Worm (Caenorhabditis elegans): ENCODE results near the gene skpo-2.

DNA sequence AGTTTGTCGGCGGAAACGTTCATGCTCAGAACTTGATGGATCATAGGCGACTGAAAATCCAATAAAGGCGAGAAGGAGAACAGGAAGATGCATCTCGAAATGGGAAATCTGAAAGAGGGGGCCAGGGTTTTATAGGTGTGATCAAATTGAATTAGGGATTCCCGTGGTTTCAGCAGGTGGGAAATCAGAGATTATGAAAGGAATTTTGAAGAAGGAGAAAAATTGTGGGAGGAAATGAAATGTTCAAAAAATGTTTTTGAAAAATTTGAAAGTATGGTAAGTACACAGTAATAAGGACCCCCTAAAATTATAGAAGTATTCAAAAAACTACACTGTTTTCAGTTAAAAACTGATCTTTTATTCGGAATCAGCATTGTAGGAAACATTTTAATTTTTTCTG, 34.2 kb upstream of the skpo-2 start, which contains the start of gene Y49F6B.20:
- TF ChIP-seq nhr-28 (tag; optimal IDR thresholded peaks at IDR 0.05) (no peak), lsy-2 (tag; optimal IDR thresholded peaks at IDR 0.05) (no peak), snpc-4 (tag; optimal IDR thresholded peaks at IDR 0.05) (no peak), ceh-88 (GFP tag; IDR thresholded peaks at IDR 0.05) (no peak), ceh-82 (tag; optimal IDR thresholded peaks at IDR 0.05) (no peak), fkh-8 (tag; optimal IDR thresholded peaks at IDR 0.05) (no peak), lin-35 (GFP tag; optimal IDR thresholded peaks at IDR 0.05) (no peak), blmp-1 (tag; optimal IDR thresholded peaks at IDR 0.05) (no peak), tbx-2 (tag; optimal IDR thresholded peaks at IDR 0.05) (no peak), unc-130 (tag; optimal IDR thresholded peaks at IDR 0.05) (no peak), fos-1 (tag; optimal IDR thresholded peaks at IDR 0.05) (no peak), aly-2 (tag; optimal IDR thresholded peaks at IDR 0.05) (no peak)

Data from whole organism, L1 larva.